Fruit fly (Drosophila melanogaster) whole organism, embryonic: ENCODE measurements around the gene CG18281.

Source experiments
- Adf1 ChIP-seq: fragments of 200-800 bp; sonication (Bioruptor generic); IDR thresholded peaks from 2 replicates; pipeline ENCODE4 v1.3.6; 2022; ENCODE audit warnings: missing biosample characterization, missing genetic modification characterization
- Asciz ChIP-seq: fragments of 200-800 bp; sonication (Bioruptor generic); optimal IDR thresholded peaks from 2 replicates; lab custom pipeline; 2017; ENCODE audit warnings: missing biosample characterization, mild to moderate bottlenecking, missing genetic modification characterization, missing genetic modification reagents
- Bgb ChIP-seq: fragments of 200-800 bp; sonication (Bioruptor generic); IDR thresholded peaks from 2 replicates; pipeline ENCODE4 v1.3.6; 2022; ENCODE audit warnings: missing biosample characterization, missing genetic modification characterization; ENCODE audit not compliant: partially characterized antibody
- CG10543 ChIP-seq: fragments of 200-800 bp; sonication (Bioruptor generic); optimal IDR thresholded peaks from 3 replicates; lab custom pipeline; 2017; ENCODE audit warnings: missing biosample characterization, mild to moderate bottlenecking, missing genetic modification characterization, moderate library complexity
- CG11696 ChIP-seq: fragments of 200-800 bp; sonication (Bioruptor generic); IDR thresholded peaks from 2 replicates; pipeline ENCODE4 v1.3.6; 2022; ENCODE audit warnings: missing biosample characterization, missing genetic modification characterization
- CG11723 ChIP-seq: fragments of 200-800 bp; sonication (Bioruptor generic); optimal IDR thresholded peaks from 2 replicates; lab custom pipeline; 2017; ENCODE audit warnings: missing biosample characterization, mild to moderate bottlenecking, missing genetic modification characterization
- CG13123 ChIP-seq: fragments of 200-800 bp; sonication (Bioruptor generic); optimal IDR thresholded peaks from 2 replicates; lab custom pipeline; 2016; ENCODE audit warnings: missing biosample characterization, missing genetic modification characterization
- CG13296 ChIP-seq: fragments of 200-800 bp; sonication (Bioruptor generic); optimal IDR thresholded peaks from 3 replicates; lab custom pipeline; 2018; ENCODE audit warnings: missing biosample characterization, mild to moderate bottlenecking, missing genetic modification characterization
- CG14014 ChIP-seq: fragments of 200-800 bp; sonication (Bioruptor generic); IDR thresholded peaks from 2 replicates; pipeline ENCODE4 v1.3.6; 2022; ENCODE audit warnings: missing biosample characterization, missing genetic modification characterization
- CG14050 ChIP-seq: fragments of 200-800 bp; sonication (Bioruptor generic); IDR thresholded peaks from 3 replicates; pipeline ENCODE4 v1.3.6; 2022; ENCODE audit warnings: missing biosample characterization, missing genetic modification characterization
- CG15269 ChIP-seq: fragments of 200-800 bp; sonication (Bioruptor generic); optimal IDR thresholded peaks from 2 replicates; lab custom pipeline; 2018; ENCODE audit warnings: missing biosample characterization, mild to moderate bottlenecking, missing genetic modification characterization, moderate library complexity
- CG17361 ChIP-seq: fragments of 200-800 bp; sonication (Bioruptor generic); IDR thresholded peaks from 3 replicates; pipeline ENCODE4 v1.3.6; 2022; ENCODE audit warnings: missing biosample characterization, missing genetic modification characterization
- CG17385 ChIP-seq: fragments of 200-800 bp; sonication (Bioruptor generic); optimal IDR thresholded peaks from 3 replicates; lab custom pipeline; 2018; ENCODE audit warnings: missing biosample characterization, mild to moderate bottlenecking, missing genetic modification characterization
- CG17612 ChIP-seq: fragments of 200-800 bp; sonication (Bioruptor generic); IDR thresholded peaks from 2 replicates; pipeline ENCODE4 v1.3.6; 2022; ENCODE audit warnings: missing biosample characterization, missing genetic modification characterization
- CG18011 ChIP-seq: fragments of 200-800 bp; sonication (Bioruptor generic); optimal IDR thresholded peaks from 2 replicates; lab custom pipeline; 2017; ENCODE audit warnings: missing biosample characterization, missing genetic modification characterization, mild to moderate bottlenecking, moderate library complexity, missing genotype
- CG18476 ChIP-seq: fragments of 200-800 bp; sonication (Bioruptor generic); optimal IDR thresholded peaks from 2 replicates; lab custom pipeline; 2016; ENCODE audit warnings: missing biosample characterization, mild to moderate bottlenecking, missing genetic modification characterization
- CG18599 ChIP-seq: fragments of 200-800 bp; sonication (Bioruptor generic); optimal IDR thresholded peaks from 3 replicates; lab custom pipeline; 2017; ENCODE audit warnings: missing biosample characterization, missing genetic modification characterization, mild to moderate bottlenecking, moderate library complexity, missing genetic modification reagents
- CG18764 ChIP-seq: fragments of 200-800 bp; sonication (Bioruptor generic); optimal IDR thresholded peaks from 3 replicates; lab custom pipeline; 2016; ENCODE audit warnings: missing biosample characterization, missing genetic modification characterization
- CG2875 ChIP-seq: fragments of 200-800 bp; sonication (Bioruptor generic); optimal IDR thresholded peaks from 2 replicates; lab custom pipeline; 2017; ENCODE audit warnings: missing biosample characterization, mild to moderate bottlenecking, missing genetic modification characterization, missing genetic modification reagents
- CG3065 ChIP-seq: fragments of 200-800 bp; sonication (Bioruptor generic); optimal IDR thresholded peaks from 2 replicates; lab custom pipeline; 2016; ENCODE audit warnings: missing biosample characterization, missing genetic modification characterization
- CG31224 ChIP-seq: fragments of 200-800 bp; sonication (Bioruptor generic); IDR thresholded peaks from 2 replicates; pipeline ENCODE4 v1.3.6; 2022; ENCODE audit warnings: missing biosample characterization, missing genetic modification characterization
- CG31365 ChIP-seq: fragments of 200-800 bp; sonication (Bioruptor generic); optimal IDR thresholded peaks from 2 replicates; lab custom pipeline; 2018; ENCODE audit warnings: missing biosample characterization, mild to moderate bottlenecking, missing genetic modification characterization
- CG32532 ChIP-seq: fragments of 200-800 bp; sonication (Bioruptor generic); IDR thresholded peaks from 2 replicates; pipeline ENCODE4 v1.3.6; 2022; ENCODE audit warnings: missing biosample characterization, missing genetic modification characterization
- CG3407 ChIP-seq: fragments of 200-800 bp; sonication (Bioruptor generic); optimal IDR thresholded peaks from 2 replicates; lab custom pipeline; 2018; ENCODE audit warnings: missing biosample characterization, mild to moderate bottlenecking, missing genetic modification characterization
- CG3838 ChIP-seq: fragments of 200-800 bp; sonication (Bioruptor generic); optimal IDR thresholded peaks from 3 replicates; lab custom pipeline; 2016; ENCODE audit warnings: missing biosample characterization, missing genetic modification characterization
- CG4360 ChIP-seq: fragments of 200-800 bp; sonication (Bioruptor generic); IDR thresholded peaks from 2 replicates; pipeline ENCODE4 v1.3.6; 2022; ENCODE audit warnings: missing biosample characterization, missing genetic modification characterization
- CG43689 ChIP-seq: fragments of 200-800 bp; sonication (Bioruptor generic); IDR thresholded peaks from 2 replicates; pipeline ENCODE4 v1.3.6; 2022; ENCODE audit warnings: missing biosample characterization, missing genetic modification characterization
- CG7928 ChIP-seq: fragments of 200-800 bp; sonication (Bioruptor generic); optimal IDR thresholded peaks from 2 replicates; lab custom pipeline; 2017; ENCODE audit warnings: missing biosample characterization, mild to moderate bottlenecking, missing genetic modification characterization
- CTCF ChIP-seq: fragments of 200-800 bp; sonication (Bioruptor generic); optimal IDR thresholded peaks from 2 replicates; lab custom pipeline; 2017; ENCODE audit warnings: missing biosample characterization, mild to moderate bottlenecking, missing genetic modification characterization, moderate library complexity
- Dll ChIP-seq: fragments of 200-800 bp; sonication (Bioruptor generic); IDR thresholded peaks from 4 replicates; pipeline ENCODE4 v1.3.6; 2022; ENCODE audit warnings: missing biosample characterization, missing genetic modification characterization; ENCODE audit not compliant: partially characterized antibody
- E2f2 ChIP-seq: fragments of 200-800 bp; sonication (Bioruptor generic); IDR thresholded peaks from 2 replicates; pipeline ENCODE4 v1.3.6; 2022; ENCODE audit warnings: missing biosample characterization, missing genetic modification characterization
- HLH4C ChIP-seq: fragments of 200-800 bp; sonication (Bioruptor generic); IDR thresholded peaks from 3 replicates; pipeline ENCODE4 v1.3.6; 2022; ENCODE audit warnings: missing biosample characterization, missing genetic modification characterization; ENCODE audit not compliant: partially characterized antibody
- HmgZ ChIP-seq: fragments of 200-800 bp; sonication (Bioruptor generic); optimal IDR thresholded peaks from 2 replicates; lab custom pipeline; 2018; ENCODE audit warnings: missing biosample characterization, mild to moderate bottlenecking, missing genetic modification characterization
- Meics ChIP-seq: fragments of 200-800 bp; sonication (Bioruptor generic); optimal IDR thresholded peaks from 2 replicates; lab custom pipeline; 2017; ENCODE audit warnings: missing biosample characterization, mild to moderate bottlenecking, missing genetic modification characterization
- Myb ChIP-seq: fragments of 200-800 bp; sonication (Bioruptor generic); optimal IDR thresholded peaks from 2 replicates; lab custom pipeline; 2016; ENCODE audit warnings: missing biosample characterization, missing genetic modification characterization
- Six4 ChIP-seq: fragments of 200-800 bp; sonication (Bioruptor generic); optimal IDR thresholded peaks from 2 replicates; lab custom pipeline; 2016; ENCODE audit warnings: missing biosample characterization, missing genetic modification characterization
- Spps ChIP-seq: fragments of 200-800 bp; sonication (Bioruptor generic); optimal IDR thresholded peaks from 2 replicates; lab custom pipeline; 2018; ENCODE audit warnings: missing biosample characterization, mild to moderate bottlenecking, missing genetic modification characterization
- Xrp1 ChIP-seq: fragments of 200-800 bp; sonication (Bioruptor generic); IDR thresholded peaks from 2 replicates; pipeline ENCODE4 v1.3.6; 2022; ENCODE audit warnings: missing biosample characterization, missing genetic modification characterization
- ap ChIP-seq: fragments of 200-800 bp; sonication (Bioruptor generic); IDR thresholded peaks from 2 replicates; pipeline ENCODE4 v1.3.6; 2022; ENCODE audit warnings: missing biosample characterization, missing genetic modification characterization
- bcd ChIP-seq: fragments of 200-800 bp; sonication (Bioruptor generic); optimal IDR thresholded peaks from 2 replicates; lab custom pipeline; 2017; ENCODE audit warnings: missing biosample characterization, mild to moderate bottlenecking, missing genetic modification characterization
- exex ChIP-seq: fragments of 200-800 bp; sonication (Bioruptor generic); optimal IDR thresholded peaks from 4 replicates; lab custom pipeline; 2018; ENCODE audit warnings: missing biosample characterization, mild to moderate bottlenecking, missing genetic modification characterization, moderate library complexity
- fd64A ChIP-seq: fragments of 200-800 bp; sonication (Bioruptor generic); optimal IDR thresholded peaks from 3 replicates; lab custom pipeline; 2018; ENCODE audit warnings: missing biosample characterization, mild to moderate bottlenecking, missing genetic modification characterization
- gsb-n ChIP-seq: fragments of 200-800 bp; sonication (Bioruptor generic); optimal IDR thresholded peaks from 3 replicates; lab custom pipeline; 2018; ENCODE audit warnings: missing biosample characterization, mild to moderate bottlenecking, missing genetic modification characterization
- lmd ChIP-seq: fragments of 200-800 bp; sonication (Bioruptor generic); IDR thresholded peaks from 2 replicates; pipeline ENCODE4 v1.3.6; 2022; ENCODE audit warnings: missing biosample characterization, missing genetic modification characterization
- nerfin-2 ChIP-seq: fragments of 200-800 bp; sonication (Bioruptor generic); IDR thresholded peaks from 2 replicates; pipeline ENCODE4 v1.3.6; 2022; ENCODE audit warnings: missing biosample characterization, missing genetic modification characterization; ENCODE audit not compliant: partially characterized antibody
- nmo ChIP-seq: fragments of 200-800 bp; sonication (Bioruptor generic); optimal IDR thresholded peaks from 2 replicates; lab custom pipeline; 2018; ENCODE audit warnings: missing biosample characterization, mild to moderate bottlenecking, missing genetic modification characterization, moderate library complexity
- sens ChIP-seq: fragments of 200-800 bp; sonication (Bioruptor generic); peaks from one replicate; lab custom pipeline; 2016; ENCODE audit warnings: missing biosample characterization, missing genetic modification characterization
- tgo ChIP-seq: fragments of 200-800 bp; sonication (Bioruptor generic); IDR thresholded peaks from 3 replicates; pipeline ENCODE4 v1.3.6; 2022; ENCODE audit warnings: missing biosample characterization, missing genetic modification characterization
- trem ChIP-seq: fragments of 200-800 bp; optimal IDR thresholded peaks from 3 replicates; lab custom pipeline; 2019; ENCODE audit warnings: missing biosample characterization, mild to moderate bottlenecking, missing genetic modification characterization, moderate library complexity

The CG18281 gene

DNA sequence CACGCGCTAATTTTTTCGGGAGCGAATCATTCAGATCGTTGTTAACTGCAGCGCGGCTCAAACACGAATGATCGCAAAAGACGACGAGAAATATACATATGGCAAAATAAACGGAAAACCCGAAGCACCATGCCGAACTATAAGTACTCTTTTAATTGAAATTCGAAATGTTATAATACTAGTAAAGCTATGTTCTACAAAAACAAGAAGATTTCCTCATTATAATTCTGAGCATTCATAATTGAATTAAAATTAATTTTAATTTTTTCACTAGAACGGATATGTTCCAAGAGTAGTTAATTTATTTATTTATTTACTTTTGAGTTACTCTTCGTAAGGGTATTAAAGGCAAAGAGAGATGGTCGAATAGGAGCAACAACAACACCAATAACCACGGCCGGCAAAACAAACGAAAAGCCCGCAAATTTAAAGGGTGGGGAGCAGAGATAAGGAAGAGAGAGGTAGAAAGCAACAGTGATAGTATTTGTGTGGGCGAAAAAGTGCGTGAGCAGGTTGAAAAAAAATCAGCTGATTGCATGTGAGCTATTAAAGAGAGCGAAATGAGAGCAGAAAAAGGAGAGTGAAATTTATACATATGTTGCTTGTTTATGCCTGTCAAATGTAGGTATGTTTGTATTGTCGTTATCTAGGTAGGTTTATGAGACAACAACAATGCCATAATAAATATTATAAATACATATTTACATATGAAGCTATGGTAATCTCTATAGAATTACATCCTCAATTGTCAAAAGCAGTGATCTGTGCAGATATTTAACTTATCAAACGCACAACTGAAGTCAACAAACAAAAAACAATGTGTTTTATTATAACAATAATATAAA lies 6.0 kb upstream of the CG18281 start (continued):
- peak; percentile 56; the same call in 1 of the 2 replicates for TF ChIP-seq E2f2 (GFP tag; lab: Robert Waterston, UW)
- peak; percentile 75 for TF ChIP-seq CG17385 (GFP tag; lab: Kevin White, UChicago)
- peak; percentile 56 for TF ChIP-seq ap (GFP tag; lab: Robert Waterston, UW)
- TF ChIP-seq fd64A (GFP tag; lab: Kevin White, UChicago) = peak; percentile 58
- peak; percentile 76 for TF ChIP-seq CG14014
- peak; percentile 32 for TF ChIP-seq exex (tag; lab: Kevin White, UChicago)
- peak; percentile 2 for TF ChIP-seq CG18764 (GFP tag; lab: Kevin White, UChicago)
- peak; percentile 9 for TF ChIP-seq trem (tag; lab: Kevin White, UChicago)
- no peak for TF ChIP-seq CG17612 (GFP tag; lab: Robert Waterston, UW)
- TF ChIP-seq CG11723 (GFP tag; lab: Kevin White, UChicago) = no peak
- peak; percentile 35 for TF ChIP-seq CG3407 (GFP tag; lab: Kevin White, UChicago)
- peak; percentile 69 for TF ChIP-seq CG17361 (GFP tag; lab: Robert Waterston, UW)
- peak; percentile 79 for TF ChIP-seq lmd (GFP tag; lab: Robert Waterston, UW)
- TF ChIP-seq CG15269 (tag; lab: Kevin White, UChicago) = peak; percentile 81
- TF ChIP-seq Meics (GFP tag; lab: Kevin White, UChicago) = peak; percentile 80
- peak; percentile 44 for TF ChIP-seq Six4 (GFP tag; lab: Kevin White, UChicago)
- peak; percentile 84 for TF ChIP-seq CG18599 (GFP tag; lab: Kevin White, UChicago)
- peak; percentile 59 for TF ChIP-seq CG43689 (GFP tag; lab: Robert Waterston, UW)
- peak; percentile 70 for TF ChIP-seq CG13296 (GFP tag; lab: Kevin White, UChicago)
- peak; percentile 76 for TF ChIP-seq nmo (GFP tag; lab: Kevin White, UChicago)
- TF ChIP-seq Spps (tag; lab: Kevin White, UChicago) = peak; percentile 17
- peak; percentile 15 for TF ChIP-seq CG10543 (GFP tag; lab: Kevin White, UChicago)
- peak; percentile 0 for TF ChIP-seq CG31365
- no peak for TF ChIP-seq CG13123 (GFP tag; lab: Kevin White, UChicago)
- TF ChIP-seq Xrp1 = peak; percentile 79
- peak; percentile 59 for TF ChIP-seq CG11696
- TF ChIP-seq HLH4C (GFP tag; lab: Robert Waterston, UW) = no peak
- no peak for TF ChIP-seq nerfin-2 (GFP tag; lab: Robert Waterston, UW)
- no peak for TF ChIP-seq Bgb (GFP tag; lab: Robert Waterston, UW)
- peak; percentile 86 for TF ChIP-seq tgo (GFP tag; lab: Robert Waterston, UW)
- peak; percentile 10 for TF ChIP-seq CG18011 (GFP tag; lab: Kevin White, UChicago)
- peak; percentile 45; the same call in 1 of the 2 replicates for TF ChIP-seq Adf1
- peak; percentile 89 for TF ChIP-seq sens (GFP tag; lab: Kevin White, UChicago)
- TF ChIP-seq CG32532 (GFP tag; lab: Robert Waterston, UW) = peak; percentile 85
- TF ChIP-seq CG31224 = peak; percentile 77
- no peak for TF ChIP-seq CG2875
- TF ChIP-seq CG7928 (GFP tag; lab: Kevin White, UChicago) = peak; percentile 13
- peak; percentile 37 for TF ChIP-seq CG3838
- no peak for TF ChIP-seq CG18476 (GFP tag; lab: Kevin White, UChicago)
- peak; percentile 67 for TF ChIP-seq CG4360 (GFP tag; lab: Robert Waterston, UW)
- peak; percentile 53 for TF ChIP-seq Asciz
- TF ChIP-seq bcd (GFP tag; lab: Kevin White, UChicago) = peak; percentile 69
- TF ChIP-seq HmgZ (tag; lab: Kevin White, UChicago) = peak; percentile 55
- TF ChIP-seq gsb-n (tag; lab: Kevin White, UChicago) = no peak
- peak; percentile 40 for TF ChIP-seq CTCF (GFP tag; lab: Kevin White, UChicago)
- peak; percentile 55; the same call in 1 of the 4 replicates for TF ChIP-seq Dll (GFP tag; lab: Robert Waterston, UW)
- TF ChIP-seq Myb = peak; percentile 12
- no peak for TF ChIP-seq CG3065 (GFP tag; lab: Kevin White, UChicago)
- peak; percentile 67 for TF ChIP-seq CG14050 (GFP tag; lab: Robert Waterston, UW)
